Fruit fly (Drosophila melanogaster) whole organism, prepupa: ENCODE measurements around the gene CG5808.

ENCODE experiments used
- CG1621 ChIP-seq: fragments of 200-800 bp; sonication (Bioruptor generic); optimal IDR thresholded peaks from 3 replicates; lab custom pipeline; 2018; ENCODE audit warnings: missing biosample characterization, mild to moderate bottlenecking, missing genetic modification characterization
- CG3919 ChIP-seq: fragments of 200-800 bp; sonication (Bioruptor generic); optimal IDR thresholded peaks from 3 replicates; lab custom pipeline; 2016; ENCODE audit warnings: missing biosample characterization, missing genetic modification characterization
- CG6854 ChIP-seq: fragments of 200-800 bp; sonication (Bioruptor generic); optimal IDR thresholded peaks from 2 replicates; lab custom pipeline; 2017; ENCODE audit warnings: missing biosample characterization, mild to moderate bottlenecking, missing genetic modification characterization
- Hr39 ChIP-seq: fragments of 200-800 bp; sonication (Bioruptor generic); optimal IDR thresholded peaks from 2 replicates; lab custom pipeline; 2016; ENCODE audit warnings: missing biosample characterization, missing genetic modification characterization
- Hr4 ChIP-seq: fragments of 200-800 bp; sonication (Bioruptor generic); optimal IDR thresholded peaks from 3 replicates; lab custom pipeline; 2016; ENCODE audit warnings: missing biosample characterization, missing genetic modification characterization
- Lpt ChIP-seq: fragments of 200-800 bp; sonication (Bioruptor generic); optimal IDR thresholded peaks from 3 replicates; lab custom pipeline; 2016; ENCODE audit warnings: missing biosample characterization, missing genetic modification characterization
- dsx ChIP-seq: fragments of 200-800 bp; optimal IDR thresholded peaks from 3 replicates; lab custom pipeline; 2019; ENCODE audit warnings: missing biosample characterization, mild to moderate bottlenecking, missing genetic modification characterization, moderate library complexity; ENCODE audit not compliant: poor library complexity, severe bottlenecking
- fd59A ChIP-seq: fragments of 200-800 bp; sonication (Bioruptor generic); optimal IDR thresholded peaks from 2 replicates; lab custom pipeline; 2017; ENCODE audit warnings: missing biosample characterization, mild to moderate bottlenecking, missing genetic modification characterization, missing genetic modification reagents
- fd85E ChIP-seq: fragments of 200-800 bp; sonication (Bioruptor generic); optimal IDR thresholded peaks from 3 replicates; lab custom pipeline; 2016; ENCODE audit warnings: missing biosample characterization, missing genetic modification characterization
- lz ChIP-seq: fragments of 200-800 bp; sonication (Bioruptor generic); optimal IDR thresholded peaks from 3 replicates; lab custom pipeline; 2016; ENCODE audit warnings: missing biosample characterization, missing genetic modification characterization
- vri ChIP-seq: fragments of 200-800 bp; sonication (Bioruptor generic); optimal IDR thresholded peaks from 3 replicates; lab custom pipeline; 2016; ENCODE audit warnings: missing biosample characterization, mild to moderate bottlenecking, missing genetic modification characterization

- TF ChIP-seq vri (GFP tag; lab: Kevin White, UChicago) (no peak), lz (GFP tag; lab: Kevin White, UChicago) (no peak), CG1621 (tag; lab: Kevin White, UChicago) (no peak), dsx (GFP tag; lab: Kevin White, UChicago) (no peak), Hr4 (no peak), Lpt (GFP tag; lab: Kevin White, UChicago) (no peak), fd85E (GFP tag; lab: Kevin White, UChicago) (no peak), CG6854 (GFP tag; lab: Kevin White, UChicago) (no peak), fd59A (no peak), Hr39 (no peak), CG3919 (GFP tag; lab: Kevin White, UChicago) (no peak)
Observed at dm6 chr3R:24859701-24860100, 42.9 kb upstream of the CG5808 start, which contains the start of gene ppk22.
